Fruit fly (Drosophila melanogaster) whole organism: ENCODE data around the gene SelR.

Source experiments
- pan ChIP-seq: fragments of >200 bp; optimal IDR thresholded peaks from 2 replicates; lab custom pipeline; 2017
- psq ChIP-seq: fragments of >200 bp; optimal IDR thresholded peaks from 2 replicates; lab custom pipeline; 2017

- TF ChIP-seq pan (lab: Kevin White, UChicago) (no peak), psq (lab: Kevin White, UChicago) (no peak)
Measured at dm6 chr3R:10829746-10830145, 38.7 kb downstream of the SelR start.
